Worm (Caenorhabditis elegans) whole organism, L1 larva: ENCODE data around the gene C17C3.9.
A peak's percentile ranks its signal among the peaks of the same experiment; 100 is the strongest.

Experiments
- C04F5.9 ChIP-seq: sonication (generic microtip); optimal IDR thresholded peaks from 2 replicates; lab custom pipeline; 2016; ENCODE audit warnings: missing genetic modification characterization, missing compliant biosample characterization
- Y116A8C.19 ChIP-seq: sonication (generic microtip); optimal IDR thresholded peaks from 2 replicates; lab custom pipeline; 2016; ENCODE audit warnings: missing compliant biosample characterization, missing genetic modification characterization, borderline replicate concordance
- aha-1 ChIP-seq: fragments of 150-350 bp; optimal IDR thresholded peaks from 2 replicates; lab custom pipeline; 2014; ENCODE audit warnings: missing biosample characterization, missing genetic modification characterization
- ama-1 ChIP-seq: fragments of 150-350 bp; optimal IDR thresholded peaks from 2 replicates; lab custom pipeline; 2014
- ceh-63 ChIP-seq: fragments of 200-800 bp; sonication (Bioruptor generic); optimal IDR thresholded peaks from 2 replicates; lab custom pipeline; 2018; ENCODE audit warnings: mild to moderate bottlenecking, missing genetic modification characterization, missing compliant biosample characterization
- ceh-8 ChIP-seq: fragments of 200-800 bp; sonication (Bioruptor generic); optimal IDR thresholded peaks from 2 replicates; lab custom pipeline; 2018; ENCODE audit warnings: mild to moderate bottlenecking, missing genetic modification characterization, moderate library complexity, missing compliant biosample characterization
- ces-1 ChIP-seq: fragments of 150-350 bp; optimal IDR thresholded peaks from 2 replicates; lab custom pipeline; 2014; ENCODE audit warnings: missing biosample characterization, missing genetic modification reagents, missing genetic modification characterization
- dpl-1 ChIP-seq, 3 experiments: fragments of 150-350 bp in 2 of 3; sonication (generic microtip) in 1 of 3; optimal IDR thresholded peaks; 2 replicates each; lab custom pipeline; 2014 to 2017; ENCODE audit warnings: missing biosample characterization in 3 of 3, missing genetic modification characterization in 3 of 3, missing genetic modification reagents in 3 of 3
- efl-1 ChIP-seq, 4 experiments: fragments of 150-350 bp; optimal IDR thresholded peaks in 3 of 4; peaks in 1 of 4; 1 replicate in 1 of 4; 2 replicates in 3 of 4; lab custom pipeline; 2014; ENCODE audit warnings: missing biosample characterization in 2 of 4, missing genetic modification characterization in 2 of 4, missing genetic modification reagents in 2 of 4
- egl-13 ChIP-seq: sonication (generic microtip); optimal IDR thresholded peaks from 2 replicates; lab custom pipeline; 2016; ENCODE audit warnings: missing genotype, missing genetic modification reagents, missing genetic modification characterization, missing compliant biosample characterization
- egl-27 ChIP-seq, 2 experiments: fragments of 150-350 bp in 1 of 2; sonication (generic microtip); optimal IDR thresholded peaks; 3 replicates each; lab custom pipeline; 2017 to 2018; ENCODE audit warnings: missing biosample characterization in 2 of 2, missing genetic modification characterization in 2 of 2, missing genetic modification reagents in 2 of 2
- elt-2 ChIP-seq: sonication (generic microtip); optimal IDR thresholded peaks from 2 replicates; lab custom pipeline; 2016; ENCODE audit warnings: missing genetic modification characterization, mild to moderate bottlenecking, inconsistent platforms, missing compliant biosample characterization, missing genetic modification reagents
- fkh-10 ChIP-seq: sonication (generic microtip); optimal IDR thresholded peaks from 2 replicates; lab custom pipeline; 2017; ENCODE audit warnings: missing biosample characterization, missing genetic modification reagents, missing genetic modification characterization
- fkh-4 ChIP-seq: sonication (generic microtip); optimal IDR thresholded peaks from 2 replicates; lab custom pipeline; 2016; ENCODE audit warnings: missing compliant biosample characterization, missing genetic modification characterization, borderline replicate concordance
- fkh-8 ChIP-seq: sonication (generic microtip); optimal IDR thresholded peaks from 2 replicates; lab custom pipeline; 2016; ENCODE audit warnings: mild to moderate bottlenecking, missing genetic modification characterization, missing compliant biosample characterization
- fos-1 ChIP-seq: fragments of 150-350 bp; optimal IDR thresholded peaks from 2 replicates; lab custom pipeline; 2014; ENCODE audit warnings: missing biosample characterization, missing genetic modification characterization
- hlh-4 ChIP-seq: sonication (generic microtip); optimal IDR thresholded peaks from 2 replicates; lab custom pipeline; 2016; ENCODE audit warnings: mild to moderate bottlenecking, missing genetic modification characterization, missing compliant biosample characterization
- hpl-2 ChIP-seq: fragments of 150-350 bp; optimal IDR thresholded peaks from 2 replicates; lab custom pipeline; 2014; ENCODE audit warnings: missing biosample characterization, missing genetic modification reagents, missing genetic modification characterization
- lin-15B ChIP-seq: fragments of 150-350 bp; sonication (generic microtip); optimal IDR thresholded peaks from 3 replicates; lab custom pipeline; 2014; ENCODE audit warnings: missing biosample characterization, missing genetic modification characterization
- lin-35 ChIP-seq, 2 experiments: fragments of 150-350 bp; optimal IDR thresholded peaks; 2 replicates each; lab custom pipeline; 2014; ENCODE audit warnings: missing biosample characterization in 2 of 2, missing genetic modification characterization in 2 of 2, missing genetic modification reagents in 2 of 2
- lir-3 ChIP-seq: sonication (generic microtip); optimal IDR thresholded peaks from 2 replicates; lab custom pipeline; 2016; ENCODE audit warnings: mild to moderate bottlenecking, missing genetic modification characterization, moderate library complexity, missing compliant biosample characterization; ENCODE audit not compliant: poor library complexity
- mef-2 ChIP-seq: fragments of 150-350 bp; optimal IDR thresholded peaks from 2 replicates; lab custom pipeline; 2014; ENCODE audit warnings: missing biosample characterization, missing genetic modification characterization
- mep-1 ChIP-seq: fragments of 150-350 bp; optimal IDR thresholded peaks from 2 replicates; lab custom pipeline; 2014; ENCODE audit warnings: missing biosample characterization, missing genetic modification characterization
- nhr-11 ChIP-seq: fragments of 150-350 bp; optimal IDR thresholded peaks from 2 replicates; lab custom pipeline; 2014; ENCODE audit warnings: missing biosample characterization, missing genetic modification characterization
- nhr-20 ChIP-seq: sonication (generic microtip); optimal IDR thresholded peaks from 2 replicates; lab custom pipeline; 2016; ENCODE audit warnings: mild to moderate bottlenecking, missing genetic modification characterization, missing compliant biosample characterization
- nhr-237 ChIP-seq: fragments of 150-350 bp; optimal IDR thresholded peaks from 2 replicates; lab custom pipeline; 2014; ENCODE audit warnings: missing biosample characterization, missing genetic modification characterization
- nhr-28 ChIP-seq: fragments of 150-350 bp; optimal IDR thresholded peaks from 2 replicates; lab custom pipeline; 2014; ENCODE audit warnings: missing biosample characterization, missing genetic modification characterization
- nhr-71 ChIP-seq: sonication (generic microtip); optimal IDR thresholded peaks from 2 replicates; lab custom pipeline; 2016; ENCODE audit warnings: mild to moderate bottlenecking, missing genetic modification characterization, moderate library complexity, missing compliant biosample characterization
- nhr-84 ChIP-seq: sonication (generic microtip); optimal IDR thresholded peaks from 2 replicates; lab custom pipeline; 2017; ENCODE audit warnings: missing biosample characterization, missing genetic modification characterization
- nhr-85 ChIP-seq: sonication (generic microtip); peaks from one replicate; lab custom pipeline; 2016; ENCODE audit warnings: missing genetic modification characterization, inconsistent platforms, missing compliant biosample characterization
- nhr-90 ChIP-seq: sonication (generic microtip); optimal IDR thresholded peaks from 2 replicates; lab custom pipeline; 2016; ENCODE audit warnings: mild to moderate bottlenecking, missing genetic modification characterization, missing compliant biosample characterization; ENCODE audit not compliant: poor library complexity
- pag-3 ChIP-seq: sonication (generic microtip); optimal IDR thresholded peaks from 2 replicates; lab custom pipeline; 2017; ENCODE audit warnings: missing genetic modification characterization, mild to moderate bottlenecking, missing compliant biosample characterization, antibody characterized with exemption, borderline replicate concordance; ENCODE audit not compliant: insufficient read depth
- pax-3 ChIP-seq: fragments of 200-800 bp; sonication (Bioruptor generic); optimal IDR thresholded peaks from 2 replicates; lab custom pipeline; 2018; ENCODE audit warnings: mild to moderate bottlenecking, missing genetic modification characterization, moderate library complexity, missing compliant biosample characterization
- pqm-1 ChIP-seq: sonication (generic microtip); optimal IDR thresholded peaks from 3 replicates; lab custom pipeline; 2017; ENCODE audit warnings: missing biosample characterization, missing genetic modification characterization
- rnt-1 ChIP-seq: sonication (generic microtip); optimal IDR thresholded peaks from 2 replicates; lab custom pipeline; 2016; ENCODE audit warnings: mild to moderate bottlenecking, missing genetic modification characterization, moderate library complexity, missing compliant biosample characterization
- skn-1 ChIP-seq: fragments of 150-350 bp; optimal IDR thresholded peaks from 2 replicates; lab custom pipeline; 2014; ENCODE audit warnings: missing biosample characterization, missing genetic modification characterization
- snpc-4 ChIP-seq: fragments of 150-350 bp; optimal IDR thresholded peaks from 2 replicates; lab custom pipeline; 2014; ENCODE audit warnings: missing biosample characterization, missing genetic modification characterization
- sptf-1 ChIP-seq: fragments of 150-350 bp; optimal IDR thresholded peaks from 2 replicates; lab custom pipeline; 2014; ENCODE audit warnings: missing biosample characterization, missing genetic modification characterization
- tbx-2 ChIP-seq: sonication (generic microtip); optimal IDR thresholded peaks from 2 replicates; lab custom pipeline; 2016; ENCODE audit warnings: missing genetic modification characterization, missing compliant biosample characterization
- tlp-1 ChIP-seq: fragments of 150-350 bp; optimal IDR thresholded peaks from 2 replicates; lab custom pipeline; 2014; ENCODE audit warnings: missing biosample characterization, missing genetic modification characterization
- unc-30 ChIP-seq: sonication (generic microtip); optimal IDR thresholded peaks from 2 replicates; lab custom pipeline; 2017; ENCODE audit warnings: missing biosample characterization, missing genetic modification characterization
- unc-62 ChIP-seq: fragments of 150-350 bp; optimal IDR thresholded peaks from 2 replicates; lab custom pipeline; 2014; ENCODE audit warnings: missing biosample characterization, missing genetic modification reagents, missing genetic modification characterization
- unc-86 ChIP-seq: sonication (generic microtip); optimal IDR thresholded peaks from 2 replicates; lab custom pipeline; 2016; ENCODE audit warnings: missing genetic modification characterization, missing compliant biosample characterization
- unc-98 ChIP-seq: fragments of 200-800 bp; sonication (Bioruptor generic); IDR thresholded peaks from 2 replicates; pipeline ENCODE4 v1.3.6; 2022; ENCODE audit warnings: missing genetic modification characterization, missing compliant biosample characterization
- zag-1 ChIP-seq: fragments of 150-350 bp; optimal IDR thresholded peaks from 2 replicates; lab custom pipeline; 2014; ENCODE audit warnings: missing biosample characterization, missing genetic modification characterization
- zip-4 ChIP-seq: fragments of 200-800 bp; sonication (Bioruptor generic); optimal IDR thresholded peaks from 2 replicates; lab custom pipeline; 2018; ENCODE audit warnings: mild to moderate bottlenecking, missing genetic modification characterization, moderate library complexity, missing compliant biosample characterization
- ztf-11 ChIP-seq, 2 experiments: sonication (generic microtip); optimal IDR thresholded peaks; 2 replicates each; lab custom pipeline; 2016 to 2017; ENCODE audit warnings: missing genetic modification characterization in 2 of 2, missing biosample characterization in 1 of 2, missing compliant biosample characterization in 1 of 2

The C17C3.9 gene

ce11 chrII:5555522-5555921 lies 23.4 kb upstream of the C17C3.9 start:
- TF ChIP-seq ceh-63 (GFP tag; lab: Kevin White, UChicago) (no peak), nhr-20 (no peak), pag-3 (no peak), tlp-1 (tag; lab: Kevin White, UChicago) (no peak), unc-30 (tag; lab: Kevin White, UChicago) (no peak), unc-86 (tag; lab: Kevin White, UChicago) (no peak), Y116A8C.19 (tag; lab: Kevin White, UChicago) (no peak), ztf-11 (tag; optimal IDR thresholded peaks at IDR 0.05; lab: Kevin White, UChicago) (no peak), dpl-1 (GFP tag; optimal IDR thresholded peaks at IDR 0.05; lab: Kevin White, UChicago) (no peak), fkh-8 (no peak), efl-1 (optimal IDR thresholded peaks at IDR 0.05; lab: Kevin White, UChicago) (no peak), efl-1 (GFP tag; optimal IDR thresholded peaks at IDR 0.05 in 1 of 2; lab: Kevin White, UChicago) (peak in 1 of 2 experiments; percentile 76), nhr-11 (tag; lab: Kevin White, UChicago) (no peak), elt-2 (tag; lab: Kevin White, UChicago) (peak; percentile 66), unc-98 (GFP tag; lab: Robert Waterston, UW) (no peak), mep-1 (no peak)

DNA sequence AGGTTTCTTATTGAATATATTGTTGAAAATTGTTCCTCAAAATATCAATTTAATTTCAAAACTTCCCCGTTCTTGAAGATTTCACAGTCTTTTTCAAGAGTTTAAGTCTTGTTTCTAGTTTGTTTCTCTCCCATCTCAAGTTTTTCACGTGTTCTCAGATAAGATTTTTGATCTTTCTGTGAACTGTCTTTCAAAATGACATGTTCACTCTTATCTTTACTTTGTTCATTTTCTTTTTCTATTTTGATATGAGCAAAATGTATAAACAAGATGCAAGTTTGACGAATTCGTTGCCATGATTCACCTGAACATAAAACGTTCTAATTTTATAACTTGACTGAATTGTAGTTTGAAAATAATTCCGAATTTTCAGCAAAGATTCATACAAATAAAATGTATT lies 22.7 kb upstream of the C17C3.9 start:
- TF ChIP-seq fos-1 (no peak), C04F5.9 (tag; lab: Kevin White, UChicago) (no peak), aha-1 (tag; lab: Kevin White, UChicago) (no peak), nhr-28 (tag; lab: Kevin White, UChicago) (no peak), pqm-1 (tag; lab: Kevin White, UChicago) (no peak), tlp-1 (tag; lab: Kevin White, UChicago) (no peak)

DNA sequence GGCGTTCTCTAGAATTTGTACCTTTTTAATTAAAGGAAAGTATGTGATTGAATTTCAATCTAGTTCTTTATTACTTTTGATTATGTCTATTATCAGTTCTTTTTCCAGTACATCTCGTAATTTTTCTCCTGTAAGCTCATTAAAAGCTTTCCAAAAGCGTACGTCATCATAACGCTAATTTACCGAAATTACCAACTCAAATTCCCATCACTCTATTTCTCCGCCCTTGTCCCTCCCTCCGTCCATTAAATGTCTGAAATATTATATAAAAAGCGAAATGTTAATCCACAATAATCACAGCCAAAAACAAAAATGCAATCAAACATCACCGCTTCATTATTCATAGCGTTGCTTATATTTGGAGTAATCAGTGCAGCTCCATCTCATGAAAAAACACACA lies 22.2 kb upstream of the C17C3.9 start, which contains the start of gene ins-12:
Gene ins-12 (plus strand): TSS at position 301 of the 400 bp plus-strand sequence.
- TF ChIP-seq fkh-10 (GFP tag; lab: Kevin White, UChicago) (no peak), zip-4 (no peak), ceh-8 (GFP tag; lab: Kevin White, UChicago) (no peak), nhr-237 (tag; lab: Kevin White, UChicago) (no peak), mef-2 (tag; lab: Kevin White, UChicago) (no peak), ceh-63 (GFP tag; lab: Kevin White, UChicago) (no peak), rnt-1 (tag; lab: Kevin White, UChicago) (no peak), nhr-71 (no peak), unc-98 (GFP tag; lab: Robert Waterston, UW) (no peak), pax-3 (tag; lab: Kevin White, UChicago) (no peak), zag-1 (tag; lab: Kevin White, UChicago) (no peak), snpc-4 (no peak), unc-86 (tag; lab: Kevin White, UChicago) (no peak), ces-1 (GFP tag; lab: Kevin White, UChicago) (no peak), egl-13 (no peak), lin-15B (tag; lab: Kevin White, UChicago) (no peak), hpl-2 (GFP tag; lab: Kevin White, UChicago) (no peak)

- TF ChIP-seq ama-1 (lab: Kevin White, UChicago) = no peak
- no peak for TF ChIP-seq unc-86 (tag; lab: Kevin White, UChicago)
- TF ChIP-seq fkh-10 (GFP tag; lab: Kevin White, UChicago) = no peak
- peak in 1 of 2 experiments; percentile 30 for TF ChIP-seq lin-35 (GFP tag; optimal IDR thresholded peaks at IDR 0.05; lab: Kevin White, UChicago)
- TF ChIP-seq nhr-85 (tag; lab: Kevin White, UChicago) = no peak
- no peak for TF ChIP-seq unc-62
- TF ChIP-seq nhr-28 (tag; lab: Kevin White, UChicago) = no peak
- TF ChIP-seq fkh-4 (tag; lab: Kevin White, UChicago) = no peak
- no peak for TF ChIP-seq nhr-84 (tag; lab: Kevin White, UChicago)
- TF ChIP-seq egl-27 (tag; optimal IDR thresholded peaks at IDR 0.05; lab: Kevin White, UChicago) = no peak
- no peak for TF ChIP-seq snpc-4
- no peak for TF ChIP-seq rnt-1 (tag; lab: Kevin White, UChicago)
- no peak for TF ChIP-seq mep-1
- TF ChIP-seq nhr-11 (tag; lab: Kevin White, UChicago) = no peak
- no peak for TF ChIP-seq sptf-1 (tag; lab: Kevin White, UChicago)
- no peak for TF ChIP-seq lir-3 (tag; lab: Kevin White, UChicago)
- TF ChIP-seq tbx-2 (tag; lab: Kevin White, UChicago) = no peak
- peak; percentile 31 for TF ChIP-seq pqm-1 (tag; lab: Kevin White, UChicago)
- TF ChIP-seq nhr-90 (tag; lab: Kevin White, UChicago) = peak; percentile 10
- no peak for TF ChIP-seq hlh-4 (tag; lab: Kevin White, UChicago)
- peak; percentile 18 for TF ChIP-seq nhr-71
- TF ChIP-seq skn-1 (tag; lab: Kevin White, UChicago) = no peak
- TF ChIP-seq elt-2 (tag; lab: Kevin White, UChicago) = peak; percentile 98
These were observed 21.5 kb upstream of the C17C3.9 start for ce11 chrII:5553531-5553930.
